Fruit fly (Drosophila melanogaster) ovary, adult (tissue): Measurements from ENCODE around the gene Taf6.

ENCODE experiments used
- CG17801 ChIP-seq: fragments of 200-800 bp; optimal IDR thresholded peaks from 2 replicates; lab custom pipeline; 2019; ENCODE audit warnings: missing biosample characterization, mild to moderate bottlenecking, missing genetic modification characterization, moderate library complexity; ENCODE audit not compliant: partially characterized antibody

The Taf6 gene

dm6 chr3L:19631867-19632266, 33.0 kb downstream of the Taf6 start:
- no peak for TF ChIP-seq CG17801

DNA sequence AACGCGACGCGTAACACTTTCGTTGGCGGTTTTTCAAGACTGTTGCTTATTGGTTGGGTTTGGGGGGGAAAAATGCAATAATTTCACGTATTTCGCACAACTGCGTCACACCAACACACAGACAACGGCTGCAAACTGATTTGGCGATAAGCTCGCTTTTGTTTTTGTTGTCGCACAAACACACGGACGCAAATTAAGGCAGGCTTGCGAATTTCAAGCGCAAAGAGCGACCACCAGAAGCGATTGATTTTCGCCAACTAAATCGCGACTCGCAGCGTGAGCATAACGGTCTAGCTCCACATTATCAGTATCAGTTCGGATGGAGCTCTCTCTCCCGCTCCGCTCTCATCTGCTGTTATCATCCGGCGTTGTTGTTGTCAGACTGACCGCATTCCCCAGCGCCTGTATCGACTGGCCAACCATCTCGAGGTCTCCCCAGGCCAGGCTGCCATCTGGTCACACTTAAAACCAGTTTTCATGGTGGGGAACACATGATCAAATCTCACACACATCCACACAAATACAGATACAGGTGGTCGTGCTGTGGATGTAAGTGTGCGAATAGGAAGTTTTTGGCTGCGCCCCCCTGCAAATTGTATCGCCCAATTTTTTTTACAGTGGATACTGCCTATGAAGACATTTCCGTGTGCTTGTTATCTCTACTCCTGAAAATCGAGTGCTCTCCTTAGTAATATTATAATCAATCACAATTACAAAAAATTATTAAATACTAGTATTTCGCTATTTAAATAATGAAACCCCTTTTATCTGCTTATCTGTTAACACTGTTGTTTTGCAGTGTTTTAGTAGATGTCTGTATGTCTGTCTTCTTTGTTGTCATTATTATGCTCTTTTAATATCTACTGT, 34.1 kb downstream of the Taf6 start:
- TF ChIP-seq CG17801, result peak; percentile 83

dm6 chr3L:19634788-19635448, 36.0 kb downstream of the Taf6 start:
- TF ChIP-seq CG17801, result peak; percentile 61

DNA sequence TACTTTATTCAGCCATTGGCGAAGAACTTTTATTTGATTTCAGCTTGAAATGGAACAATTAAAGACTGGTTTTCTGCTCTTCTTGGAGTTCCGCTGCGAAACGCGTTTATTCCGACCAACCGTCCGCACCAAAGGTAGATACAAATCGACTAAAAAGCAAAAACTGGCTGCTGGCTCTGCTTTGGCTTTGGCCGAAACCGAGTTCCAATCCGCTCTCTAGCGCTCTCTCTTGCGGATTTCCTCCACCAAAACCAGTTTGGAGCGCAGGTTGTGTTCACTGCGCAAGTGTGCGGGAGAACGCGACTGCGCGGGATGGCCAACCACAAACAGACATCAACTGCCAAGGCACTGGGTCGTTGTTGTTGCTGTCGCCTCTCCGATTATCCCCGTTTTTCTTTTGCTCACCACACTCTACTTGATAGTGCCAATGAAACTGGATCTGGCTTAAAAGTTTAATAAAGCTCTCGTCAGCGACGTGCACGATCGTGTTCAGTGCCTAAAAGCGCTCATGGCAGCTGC, 36.6 kb downstream of the Taf6 start, which contains the start of gene wnd:
TSS of gene wnd (minus strand) at position 306 of the 519 bp plus-strand sequence.
- peak; percentile 17 for TF ChIP-seq CG17801

DNA sequence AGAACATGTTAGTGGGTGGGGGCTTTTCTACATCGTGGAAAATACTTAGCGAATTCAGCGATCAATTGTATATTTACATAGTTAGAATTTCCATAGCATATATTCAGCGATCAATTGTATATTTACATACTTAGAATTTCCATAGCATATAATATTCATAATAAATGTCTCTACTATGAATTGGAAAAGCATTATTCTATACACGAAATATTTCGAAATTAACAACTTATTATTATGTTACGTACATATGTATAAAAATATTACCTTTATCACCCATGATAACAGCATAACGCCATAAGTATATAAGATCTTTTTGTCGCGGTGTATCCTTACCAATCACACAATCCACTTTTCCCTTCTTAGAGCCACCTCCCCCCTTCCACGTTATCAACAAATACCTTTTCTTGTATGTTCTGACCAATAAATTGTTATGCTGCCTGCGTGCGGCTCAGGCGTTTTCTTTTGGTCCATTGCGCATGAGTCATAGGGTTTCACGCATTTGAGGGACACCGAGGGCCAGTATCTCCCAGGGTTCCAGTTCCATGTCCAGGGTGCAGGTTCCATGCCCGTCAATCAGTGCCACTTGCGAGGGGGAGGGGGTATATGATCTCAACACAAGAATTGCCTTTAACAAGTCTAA, 38.1 kb downstream of the Taf6 start:
- no peak for TF ChIP-seq CG17801

dm6 chr3L:19642448-19643020, 43.6 kb downstream of the Taf6 start, which contains the start of gene Rnf146:
Gene Rnf146 (minus strand): TSS chr3L:19642816.
- peak; percentile 23 for TF ChIP-seq CG17801

DNA sequence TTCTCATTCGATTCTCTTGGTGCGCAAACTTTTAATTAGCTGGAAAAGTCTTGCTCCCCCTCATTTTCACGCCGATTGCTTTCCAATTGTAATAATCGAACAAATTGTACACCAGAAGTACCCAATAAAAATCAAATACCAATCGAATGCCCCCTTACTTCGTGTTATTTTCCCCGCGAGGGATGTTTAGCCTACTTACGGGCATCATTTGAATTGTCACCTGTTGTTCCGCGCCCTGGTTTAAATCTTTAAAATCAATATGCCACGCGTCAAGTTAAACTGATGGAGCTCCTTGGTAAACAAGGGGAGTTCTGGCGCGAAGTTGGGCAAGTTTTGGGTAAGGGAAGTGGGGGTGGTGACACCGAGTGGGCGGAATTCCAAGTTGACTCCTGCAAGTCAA, 47.4 kb downstream of the Taf6 start:
- no peak for TF ChIP-seq CG17801

DNA sequence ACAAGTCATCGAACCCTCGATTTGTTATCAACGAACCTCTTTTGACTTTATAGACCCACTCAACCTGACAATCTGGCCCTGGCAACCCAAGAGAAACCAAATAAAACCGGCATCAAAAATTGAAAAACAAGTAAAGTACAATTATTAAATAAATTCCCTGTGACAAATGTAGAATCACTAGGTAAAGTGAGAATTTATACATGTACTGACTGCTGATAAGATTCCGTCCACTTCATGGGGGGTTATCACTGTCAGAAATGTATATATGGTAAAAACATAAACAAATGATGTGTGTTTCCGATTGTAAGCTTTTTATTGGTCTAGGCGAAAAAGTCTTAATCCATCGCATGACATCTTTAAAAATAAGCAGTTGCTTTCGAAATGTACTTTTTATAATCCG, 49.8 kb downstream of the Taf6 start:
- TF ChIP-seq CG17801, result no peak

- no peak for TF ChIP-seq CG17801
Measured at dm6 chr3L:19649374-19649948, 50.6 kb downstream of the Taf6 start, which contains the start of gene Oat. Gene Oat (minus strand): TSS chr3L:19649851.

DNA sequence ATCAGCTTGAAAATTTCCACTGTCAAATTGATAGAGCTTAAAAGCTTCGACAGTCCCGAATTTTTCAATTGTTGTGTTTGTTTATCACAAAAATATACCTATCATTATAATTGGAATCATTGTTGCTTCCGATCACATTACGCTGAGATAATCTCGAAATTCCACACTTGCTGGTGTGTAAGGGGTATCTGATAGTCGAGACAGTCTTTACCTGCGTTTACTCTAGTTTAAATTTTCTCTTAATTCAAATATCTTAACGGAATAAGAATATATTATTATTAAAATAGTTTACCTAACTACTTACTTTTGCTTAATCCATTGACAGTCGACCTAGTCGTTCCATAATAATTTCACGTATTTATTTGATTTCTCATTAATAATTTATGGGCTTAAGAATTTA, 51.2 kb downstream of the Taf6 start:
- no peak for TF ChIP-seq CG17801

DNA sequence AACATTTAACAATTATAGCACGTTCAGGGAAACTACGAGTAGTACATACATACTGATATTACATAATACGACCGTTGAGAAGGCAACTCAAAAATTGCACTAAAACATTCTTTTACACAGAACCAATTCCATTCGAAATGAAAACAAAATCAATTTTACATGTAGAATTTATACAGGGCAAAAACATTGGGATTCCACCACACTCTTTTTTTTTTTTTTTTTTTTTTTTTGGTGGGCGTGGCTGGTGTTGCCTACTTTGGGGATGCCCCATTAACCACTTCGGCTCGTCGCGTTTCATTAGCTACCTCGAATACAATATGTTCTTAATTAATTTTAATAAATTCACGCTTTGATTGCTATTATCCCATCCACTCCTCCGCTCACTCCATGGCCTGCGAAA, 51.7 kb downstream of the Taf6 start:
- peak; percentile 58 for TF ChIP-seq CG17801
